Fruit fly (Drosophila melanogaster) whole organism, embryonic: ENCODE data around the gene CG31871.
A peak's percentile ranks its signal among the peaks of the same experiment; 100 is the strongest.

ENCODE experiments used
- Blimp-1 ChIP-seq: fragments of 200-800 bp; sonication (Bioruptor generic); optimal IDR thresholded peaks from 3 replicates; lab custom pipeline; 2018; ENCODE audit warnings: missing biosample characterization, missing genetic modification characterization, mild to moderate bottlenecking, moderate library complexity, missing genetic modification reagents
- BtbVII ChIP-seq: fragments of 200-800 bp; sonication (Bioruptor generic); optimal IDR thresholded peaks from 3 replicates; lab custom pipeline; 2017; ENCODE audit warnings: missing biosample characterization, mild to moderate bottlenecking, missing genetic modification characterization
- CG1024 ChIP-seq: fragments of 200-800 bp; sonication (Bioruptor generic); IDR thresholded peaks from 2 replicates; pipeline ENCODE4 v1.3.6; 2022; ENCODE audit warnings: missing biosample characterization, missing genetic modification characterization
- CG10462 ChIP-seq: fragments of 200-800 bp; sonication (Bioruptor generic); optimal IDR thresholded peaks from 2 replicates; lab custom pipeline; 2016; ENCODE audit warnings: missing biosample characterization, missing genetic modification characterization
- CG10979 ChIP-seq: fragments of 200-800 bp; sonication (Bioruptor generic); optimal IDR thresholded peaks from 2 replicates; lab custom pipeline; 2018; ENCODE audit warnings: missing biosample characterization, mild to moderate bottlenecking, missing genetic modification characterization, moderate library complexity
- CG11560 ChIP-seq: fragments of 200-800 bp; sonication (Bioruptor generic); IDR thresholded peaks from 3 replicates; pipeline ENCODE4 v1.3.6; 2022; ENCODE audit warnings: missing biosample characterization, missing genetic modification characterization
- CG12071 ChIP-seq: fragments of 200-800 bp; sonication (Bioruptor generic); optimal IDR thresholded peaks from 3 replicates; lab custom pipeline; 2018; ENCODE audit warnings: missing biosample characterization, mild to moderate bottlenecking, missing genetic modification characterization
- CG12744 ChIP-seq: fragments of 200-800 bp; sonication (Bioruptor generic); optimal IDR thresholded peaks from 2 replicates; lab custom pipeline; 2016; ENCODE audit warnings: missing biosample characterization, missing genetic modification characterization
- CG13296 ChIP-seq: fragments of 200-800 bp; sonication (Bioruptor generic); optimal IDR thresholded peaks from 3 replicates; lab custom pipeline; 2018; ENCODE audit warnings: missing biosample characterization, mild to moderate bottlenecking, missing genetic modification characterization
- CG13775 ChIP-seq: fragments of 200-800 bp; sonication (Bioruptor generic); optimal IDR thresholded peaks from 3 replicates; lab custom pipeline; 2017; ENCODE audit warnings: missing biosample characterization, mild to moderate bottlenecking, missing genetic modification characterization
- CG1792 ChIP-seq: fragments of 200-800 bp; sonication (Bioruptor generic); optimal IDR thresholded peaks from 2 replicates; lab custom pipeline; 2016; ENCODE audit warnings: missing biosample characterization, missing genetic modification characterization
- CG18476 ChIP-seq: fragments of 200-800 bp; sonication (Bioruptor generic); optimal IDR thresholded peaks from 2 replicates; lab custom pipeline; 2016; ENCODE audit warnings: missing biosample characterization, mild to moderate bottlenecking, missing genetic modification characterization
- CG4707 ChIP-seq: fragments of 200-800 bp; sonication (Bioruptor generic); optimal IDR thresholded peaks from 2 replicates; lab custom pipeline; 2018; ENCODE audit warnings: missing biosample characterization, mild to moderate bottlenecking, missing genetic modification characterization, moderate library complexity
- CG9437 ChIP-seq: fragments of 200-800 bp; sonication (Bioruptor generic); optimal IDR thresholded peaks from 2 replicates; lab custom pipeline; 2018; ENCODE audit warnings: missing biosample characterization, mild to moderate bottlenecking, missing genetic modification characterization
- CTCF ChIP-seq: fragments of 200-800 bp; sonication (Bioruptor generic); optimal IDR thresholded peaks from 2 replicates; lab custom pipeline; 2017; ENCODE audit warnings: missing biosample characterization, mild to moderate bottlenecking, missing genetic modification characterization, moderate library complexity
- E2f1 ChIP-seq: fragments of 200-800 bp; sonication (Bioruptor generic); IDR thresholded peaks from 2 replicates; pipeline ENCODE4 v1.3.6; 2022; ENCODE audit warnings: missing biosample characterization, missing genetic modification characterization
- HLH3B ChIP-seq: fragments of 200-800 bp; sonication (Bioruptor generic); IDR thresholded peaks from 2 replicates; pipeline ENCODE4 v1.3.6; 2022; ENCODE audit warnings: missing biosample characterization, missing genetic modification characterization
- Hand ChIP-seq: fragments of 200-800 bp; sonication (Bioruptor generic); optimal IDR thresholded peaks from 2 replicates; lab custom pipeline; 2017; ENCODE audit warnings: mild to moderate bottlenecking, missing biosample characterization, missing genetic modification reagents, missing genetic modification characterization
- Hr78 ChIP-seq, 2 experiments: fragments of 200-800 bp in 1 of 2; fragments of >200 bp in 1 of 2; sonication (Bioruptor generic) in 1 of 2; optimal IDR thresholded peaks; 2 replicates each; lab custom pipeline; 2017 to 2019; ENCODE audit warnings: missing biosample characterization in 2 of 2, missing genetic modification characterization in 2 of 2, mild to moderate bottlenecking in 1 of 2, moderate library complexity in 1 of 2
- Hsf ChIP-seq: fragments of 200-800 bp; sonication (Bioruptor generic); optimal IDR thresholded peaks from 3 replicates; lab custom pipeline; 2016; ENCODE audit warnings: missing biosample characterization, missing genetic modification characterization
- NfI ChIP-seq: fragments of 200-800 bp; sonication (Bioruptor generic); optimal IDR thresholded peaks from 3 replicates; lab custom pipeline; 2018; ENCODE audit warnings: missing biosample characterization, mild to moderate bottlenecking, missing genetic modification characterization, moderate library complexity
- Xbp1 ChIP-seq: fragments of 200-800 bp; sonication (Bioruptor generic); optimal IDR thresholded peaks from 3 replicates; lab custom pipeline; 2016; ENCODE audit warnings: missing biosample characterization, mild to moderate bottlenecking, missing genetic modification characterization
- ac ChIP-seq: fragments of 200-800 bp; sonication (Bioruptor generic); optimal IDR thresholded peaks from 3 replicates; lab custom pipeline; 2017; ENCODE audit warnings: missing biosample characterization, mild to moderate bottlenecking, missing genetic modification characterization
- bbx ChIP-seq: fragments of 200-800 bp; sonication (Bioruptor generic); IDR thresholded peaks from 2 replicates; pipeline ENCODE4 v1.3.6; 2022; ENCODE audit warnings: missing biosample characterization, missing genetic modification characterization; ENCODE audit not compliant: partially characterized antibody
- chif ChIP-seq, 2 experiments: fragments of 200-800 bp; sonication (Bioruptor generic); optimal IDR thresholded peaks; 3 replicates each; lab custom pipeline; 2016; ENCODE audit warnings: missing biosample characterization in 2 of 2, missing genetic modification characterization in 2 of 2
- en ChIP-seq: fragments of 200-800 bp; sonication (Bioruptor generic); optimal IDR thresholded peaks from 2 replicates; lab custom pipeline; 2016; ENCODE audit warnings: missing biosample characterization, missing genetic modification characterization
- gsb-n ChIP-seq: fragments of 200-800 bp; sonication (Bioruptor generic); optimal IDR thresholded peaks from 3 replicates; lab custom pipeline; 2018; ENCODE audit warnings: missing biosample characterization, mild to moderate bottlenecking, missing genetic modification characterization
- hkb ChIP-seq, 2 experiments: fragments of 200-800 bp in 1 of 2; fragments of >200 bp in 1 of 2; sonication (Bioruptor generic) in 1 of 2; IDR thresholded peaks in 1 of 2; optimal IDR thresholded peaks in 1 of 2; 2 replicates each; pipeline versions ENCODE4 v1.3.6 to Lab custom; 2017 to 2022; ENCODE audit warnings: missing biosample characterization in 1 of 2, missing genetic modification characterization in 1 of 2
- knrl ChIP-seq: fragments of 200-800 bp; sonication (Bioruptor generic); IDR thresholded peaks from 3 replicates; pipeline ENCODE4 v1.3.6; 2022; ENCODE audit warnings: missing biosample characterization, missing genetic modification characterization; ENCODE audit not compliant: partially characterized antibody
- lilli ChIP-seq: fragments of 200-800 bp; sonication (Bioruptor generic); optimal IDR thresholded peaks from 3 replicates; lab custom pipeline; 2016; ENCODE audit warnings: missing biosample characterization, missing genetic modification characterization
- mld ChIP-seq: fragments of 200-800 bp; sonication (Bioruptor generic); IDR thresholded peaks from 3 replicates; pipeline ENCODE4 v1.3.6; 2022; ENCODE audit warnings: missing biosample characterization, missing genetic modification characterization; ENCODE audit not compliant: partially characterized antibody
- peb ChIP-seq: fragments of 200-800 bp; sonication (Bioruptor generic); IDR thresholded peaks from 2 replicates; pipeline ENCODE4 v1.3.6; 2022; ENCODE audit warnings: missing biosample characterization, missing genetic modification characterization
- pros ChIP-seq: fragments of 200-800 bp; sonication (Bioruptor generic); optimal IDR thresholded peaks from 3 replicates; lab custom pipeline; 2019; ENCODE audit warnings: missing biosample characterization, mild to moderate bottlenecking, missing genetic modification characterization, moderate library complexity
- pum ChIP-seq: fragments of 200-800 bp; sonication (Bioruptor generic); optimal IDR thresholded peaks from 2 replicates; lab custom pipeline; 2016; ENCODE audit warnings: missing biosample characterization, missing genetic modification characterization
- rib ChIP-seq: fragments of 200-800 bp; sonication (Bioruptor generic); IDR thresholded peaks from 2 replicates; pipeline ENCODE4 v1.3.6; 2022; ENCODE audit warnings: missing biosample characterization, missing genetic modification characterization
- sob ChIP-seq: fragments of 200-800 bp; sonication (Bioruptor generic); IDR thresholded peaks from 2 replicates; pipeline ENCODE4 v1.3.6; 2022; ENCODE audit warnings: missing biosample characterization, missing genetic modification characterization
- unpg ChIP-seq: fragments of 200-800 bp; sonication (Bioruptor generic); optimal IDR thresholded peaks from 3 replicates; lab custom pipeline; 2018; ENCODE audit warnings: missing biosample characterization, mild to moderate bottlenecking, missing genetic modification characterization, moderate library complexity
- wek ChIP-seq: fragments of 200-800 bp; sonication (Bioruptor generic); optimal IDR thresholded peaks from 3 replicates; lab custom pipeline; 2018; ENCODE audit warnings: missing biosample characterization, mild to moderate bottlenecking, missing genetic modification characterization, moderate library complexity
- wor ChIP-seq: fragments of 200-800 bp; sonication (Bioruptor generic); IDR thresholded peaks from 2 replicates; pipeline ENCODE4 v1.3.6; 2022; ENCODE audit warnings: missing biosample characterization, missing genetic modification characterization
- zen ChIP-seq: fragments of 200-800 bp; sonication (Bioruptor generic); optimal IDR thresholded peaks from 3 replicates; lab custom pipeline; 2018; ENCODE audit warnings: missing biosample characterization, mild to moderate bottlenecking, missing genetic modification characterization, moderate library complexity
- zfh1 ChIP-seq: fragments of 200-800 bp; sonication (Bioruptor generic); IDR thresholded peaks from 3 replicates; pipeline ENCODE4 v1.3.6; 2022; ENCODE audit warnings: missing biosample characterization, missing genetic modification characterization
- zfh2 ChIP-seq: fragments of 200-800 bp; sonication (Bioruptor generic); optimal IDR thresholded peaks from 2 replicates; lab custom pipeline; 2016; ENCODE audit warnings: missing biosample characterization, missing genetic modification characterization

CG31871 gene

dm6 chr2L:10614660-10615479 lies 47.0 kb upstream of the CG31871 start (continued):
- no peak for TF ChIP-seq BtbVII
- TF ChIP-seq peb (GFP tag; lab: Robert Waterston, UW), result no peak
- 0 out of 2 replicates have a peak, but pooled peaks have one; percentile 21 for TF ChIP-seq sob (GFP tag; lab: Robert Waterston, UW)
- no peak for TF ChIP-seq hkb (optimal IDR thresholded peaks at IDR 0.05; lab: Kevin White, UChicago)
- TF ChIP-seq hkb (GFP tag; IDR thresholded peaks at IDR 0.05; lab: Robert Waterston, UW), result 0 out of 2 replicates have a peak, but pooled peaks have one; percentile 33
- TF ChIP-seq CG12744 (GFP tag; lab: Kevin White, UChicago), result no peak
- no peak for TF ChIP-seq unpg
- TF ChIP-seq pros (GFP tag; lab: Kevin White, UChicago), result no peak
- TF ChIP-seq CG12071, result peak; percentile 19
- TF ChIP-seq wek (GFP tag; lab: Kevin White, UChicago), result peak; percentile 26
- TF ChIP-seq CG13296 (GFP tag; lab: Kevin White, UChicago), result no peak
- TF ChIP-seq CG1024 (GFP tag; lab: Robert Waterston, UW), result no peak
- no peak for TF ChIP-seq lilli (GFP tag; lab: Kevin White, UChicago)
- no peak for TF ChIP-seq en (GFP tag; lab: Kevin White, UChicago)
- TF ChIP-seq CG4707, result no peak
- TF ChIP-seq ac, result no peak
- no peak for TF ChIP-seq CG9437 (GFP tag; lab: Kevin White, UChicago)
- TF ChIP-seq Hand (GFP tag; lab: Kevin White, UChicago), result no peak
- TF ChIP-seq knrl (GFP tag; lab: Robert Waterston, UW), result no peak
- TF ChIP-seq CG13775 (GFP tag; lab: Kevin White, UChicago), result no peak
- no peak for TF ChIP-seq Hr78 (GFP tag; optimal IDR thresholded peaks at IDR 0.05; lab: Kevin White, UChicago)
- TF ChIP-seq CG1792 (GFP tag; lab: Kevin White, UChicago), result no peak
- no peak for TF ChIP-seq pum (GFP tag; lab: Kevin White, UChicago)
- TF ChIP-seq CTCF (GFP tag; lab: Kevin White, UChicago), result peak; percentile 90
- no peak for TF ChIP-seq gsb-n (tag; lab: Kevin White, UChicago)
- 0 out of 2 replicates have a peak, but pooled peaks have one; percentile 29 for TF ChIP-seq HLH3B (GFP tag; lab: Robert Waterston, UW)
- TF ChIP-seq chif (GFP tag; optimal IDR thresholded peaks at IDR 0.05; lab: Kevin White, UChicago), result no peak
- no peak for TF ChIP-seq Blimp-1 (GFP tag; lab: Kevin White, UChicago)
- TF ChIP-seq CG10462 (GFP tag; lab: Kevin White, UChicago), result no peak
- TF ChIP-seq Xbp1 (GFP tag; lab: Kevin White, UChicago), result no peak
- no peak for TF ChIP-seq CG18476 (GFP tag; lab: Kevin White, UChicago)
- no peak for TF ChIP-seq mld (GFP tag; lab: Robert Waterston, UW)
- no peak for TF ChIP-seq wor
- no peak for TF ChIP-seq CG10979
- TF ChIP-seq zfh1 (GFP tag; lab: Robert Waterston, UW), result peak; percentile 18; the same call in 1 of the 3 replicates
- TF ChIP-seq E2f1 (GFP tag; lab: Robert Waterston, UW), result peak; percentile 40; the same call in 1 of the 2 replicates
- TF ChIP-seq Hsf, result no peak
- no peak for TF ChIP-seq zfh2 (GFP tag; lab: Kevin White, UChicago)
- no peak for TF ChIP-seq zen (tag; lab: Kevin White, UChicago)
- TF ChIP-seq NfI, result no peak
- no peak for TF ChIP-seq CG11560 (tag; lab: Robert Waterston, UW)
- no peak for TF ChIP-seq rib
- TF ChIP-seq bbx (GFP tag; lab: Robert Waterston, UW), result no peak
